Worm (Caenorhabditis elegans) whole organism, L1 larva: Measurements from ENCODE around the gene C06A6.7.

ENCODE experiments used
- C34B4.2 ChIP-seq: sonication (generic microtip); optimal IDR thresholded peaks from 2 replicates; lab custom pipeline; 2017; ENCODE audit warnings: mild to moderate bottlenecking, missing genetic modification characterization, missing compliant biosample characterization
- F16B12.6 ChIP-seq: fragments of 150-350 bp; optimal IDR thresholded peaks from 2 replicates; lab custom pipeline; 2014; ENCODE audit warnings: missing biosample characterization, missing genetic modification characterization
- alr-1 ChIP-seq: fragments of 200-800 bp; sonication (Bioruptor generic); optimal IDR thresholded peaks from 2 replicates; lab custom pipeline; 2018; ENCODE audit warnings: borderline replicate concordance, mild to moderate bottlenecking, missing genetic modification characterization, missing compliant biosample characterization
- ama-1 ChIP-seq: fragments of 150-350 bp; optimal IDR thresholded peaks from 2 replicates; lab custom pipeline; 2014
- ceh-8 ChIP-seq: fragments of 200-800 bp; sonication (Bioruptor generic); optimal IDR thresholded peaks from 2 replicates; lab custom pipeline; 2018; ENCODE audit warnings: mild to moderate bottlenecking, missing genetic modification characterization, moderate library complexity, missing compliant biosample characterization
- ceh-88 ChIP-seq: fragments of 200-800 bp; sonication (Bioruptor generic); IDR thresholded peaks from 2 replicates; pipeline ENCODE4 v1.3.6; 2022; ENCODE audit warnings: missing genetic modification characterization, missing compliant biosample characterization
- dsc-1 ChIP-seq: sonication (generic microtip); optimal IDR thresholded peaks from 2 replicates; lab custom pipeline; 2016; ENCODE audit warnings: mild to moderate bottlenecking, missing genetic modification characterization, missing compliant biosample characterization
- efl-1 ChIP-seq, 4 experiments: fragments of 150-350 bp; optimal IDR thresholded peaks in 3 of 4; peaks in 1 of 4; 1 replicate in 1 of 4; 2 replicates in 3 of 4; lab custom pipeline; 2014; ENCODE audit warnings: missing biosample characterization in 2 of 4, missing genetic modification characterization in 2 of 4, missing genetic modification reagents in 2 of 4
- egl-27 ChIP-seq, 2 experiments: fragments of 150-350 bp in 1 of 2; sonication (generic microtip); optimal IDR thresholded peaks; 3 replicates each; lab custom pipeline; 2017 to 2018; ENCODE audit warnings: missing biosample characterization in 2 of 2, missing genetic modification characterization in 2 of 2, missing genetic modification reagents in 2 of 2
- elt-2 ChIP-seq: sonication (generic microtip); optimal IDR thresholded peaks from 2 replicates; lab custom pipeline; 2016; ENCODE audit warnings: missing genetic modification characterization, mild to moderate bottlenecking, inconsistent platforms, missing compliant biosample characterization, missing genetic modification reagents
- elt-3 ChIP-seq, 6 experiments: fragments of 150-350 bp in 1 of 6; sonication (generic microtip); optimal IDR thresholded peaks; 2 replicates each; lab custom pipeline; 2017 to 2018; ENCODE audit warnings: missing biosample characterization in 6 of 6, missing genetic modification characterization in 6 of 6, inconsistent platforms in 1 of 6
- ets-5 ChIP-seq: fragments of 200-800 bp; sonication (Bioruptor generic); IDR thresholded peaks from 2 replicates; pipeline ENCODE4 v1.3.6; 2022; ENCODE audit warnings: missing genetic modification characterization, missing compliant biosample characterization
- fkh-8 ChIP-seq: sonication (generic microtip); optimal IDR thresholded peaks from 2 replicates; lab custom pipeline; 2016; ENCODE audit warnings: mild to moderate bottlenecking, missing genetic modification characterization, missing compliant biosample characterization
- fos-1 ChIP-seq: fragments of 150-350 bp; optimal IDR thresholded peaks from 2 replicates; lab custom pipeline; 2014; ENCODE audit warnings: missing biosample characterization, missing genetic modification characterization
- hlh-17 ChIP-seq: fragments of 200-800 bp; sonication (Bioruptor generic); optimal IDR thresholded peaks from 2 replicates; lab custom pipeline; 2018; ENCODE audit warnings: missing genetic modification characterization, mild to moderate bottlenecking, missing compliant biosample characterization, moderate library complexity, borderline replicate concordance
- hlh-4 ChIP-seq: sonication (generic microtip); optimal IDR thresholded peaks from 2 replicates; lab custom pipeline; 2016; ENCODE audit warnings: mild to moderate bottlenecking, missing genetic modification characterization, missing compliant biosample characterization
- hpl-2 ChIP-seq: fragments of 150-350 bp; optimal IDR thresholded peaks from 2 replicates; lab custom pipeline; 2014; ENCODE audit warnings: missing biosample characterization, missing genetic modification reagents, missing genetic modification characterization
- isw-1 ChIP-seq: fragments of 200-800 bp; sonication (Bioruptor generic); IDR thresholded peaks from 2 replicates; pipeline ENCODE4 v1.3.6; 2022; ENCODE audit warnings: missing genetic modification characterization, missing compliant biosample characterization
- lin-13 ChIP-seq: fragments of 150-350 bp; optimal IDR thresholded peaks from 2 replicates; lab custom pipeline; 2014; ENCODE audit warnings: missing biosample characterization, missing genetic modification reagents, missing genetic modification characterization
- lin-14 ChIP-seq: fragments of 200-800 bp; sonication (Bioruptor generic); optimal IDR thresholded peaks from 2 replicates; lab custom pipeline; 2018; ENCODE audit warnings: mild to moderate bottlenecking, missing genetic modification characterization, moderate library complexity, missing compliant biosample characterization
- lin-15B ChIP-seq: fragments of 150-350 bp; sonication (generic microtip); optimal IDR thresholded peaks from 3 replicates; lab custom pipeline; 2014; ENCODE audit warnings: missing biosample characterization, missing genetic modification characterization
- lin-35 ChIP-seq, 2 experiments: fragments of 150-350 bp; optimal IDR thresholded peaks; 2 replicates each; lab custom pipeline; 2014; ENCODE audit warnings: missing biosample characterization in 2 of 2, missing genetic modification characterization in 2 of 2, missing genetic modification reagents in 2 of 2
- lir-3 ChIP-seq: sonication (generic microtip); optimal IDR thresholded peaks from 2 replicates; lab custom pipeline; 2016; ENCODE audit warnings: mild to moderate bottlenecking, missing genetic modification characterization, moderate library complexity, missing compliant biosample characterization; ENCODE audit not compliant: poor library complexity
- lsy-2 ChIP-seq, 2 experiments: fragments of 150-350 bp; optimal IDR thresholded peaks; 2 replicates each; lab custom pipeline; 2014; ENCODE audit warnings: missing biosample characterization in 2 of 2, missing genetic modification characterization in 2 of 2
- mab-9 ChIP-seq: fragments of 200-800 bp; sonication (Bioruptor generic); IDR thresholded peaks from 2 replicates; pipeline ENCODE4 v1.3.6; 2022; ENCODE audit warnings: missing genetic modification reagents, missing genetic modification characterization, missing compliant biosample characterization
- mef-2 ChIP-seq: fragments of 150-350 bp; optimal IDR thresholded peaks from 2 replicates; lab custom pipeline; 2014; ENCODE audit warnings: missing biosample characterization, missing genetic modification characterization
- mep-1 ChIP-seq: fragments of 150-350 bp; optimal IDR thresholded peaks from 2 replicates; lab custom pipeline; 2014; ENCODE audit warnings: missing biosample characterization, missing genetic modification characterization
- nhr-20 ChIP-seq: sonication (generic microtip); optimal IDR thresholded peaks from 2 replicates; lab custom pipeline; 2016; ENCODE audit warnings: mild to moderate bottlenecking, missing genetic modification characterization, missing compliant biosample characterization
- nhr-237 ChIP-seq: fragments of 150-350 bp; optimal IDR thresholded peaks from 2 replicates; lab custom pipeline; 2014; ENCODE audit warnings: missing biosample characterization, missing genetic modification characterization
- nhr-28 ChIP-seq: fragments of 150-350 bp; optimal IDR thresholded peaks from 2 replicates; lab custom pipeline; 2014; ENCODE audit warnings: missing biosample characterization, missing genetic modification characterization
- nhr-71 ChIP-seq: sonication (generic microtip); optimal IDR thresholded peaks from 2 replicates; lab custom pipeline; 2016; ENCODE audit warnings: mild to moderate bottlenecking, missing genetic modification characterization, moderate library complexity, missing compliant biosample characterization
- nhr-76 ChIP-seq: sonication (generic microtip); optimal IDR thresholded peaks from 2 replicates; lab custom pipeline; 2017; ENCODE audit warnings: missing biosample characterization, missing genetic modification characterization
- nhr-85 ChIP-seq: sonication (generic microtip); peaks from one replicate; lab custom pipeline; 2016; ENCODE audit warnings: missing genetic modification characterization, inconsistent platforms, missing compliant biosample characterization
- pag-3 ChIP-seq: sonication (generic microtip); optimal IDR thresholded peaks from 2 replicates; lab custom pipeline; 2017; ENCODE audit warnings: missing genetic modification characterization, mild to moderate bottlenecking, missing compliant biosample characterization, antibody characterized with exemption, borderline replicate concordance; ENCODE audit not compliant: insufficient read depth
- pqm-1 ChIP-seq: sonication (generic microtip); optimal IDR thresholded peaks from 3 replicates; lab custom pipeline; 2017; ENCODE audit warnings: missing biosample characterization, missing genetic modification characterization
- rnt-1 ChIP-seq: sonication (generic microtip); optimal IDR thresholded peaks from 2 replicates; lab custom pipeline; 2016; ENCODE audit warnings: mild to moderate bottlenecking, missing genetic modification characterization, moderate library complexity, missing compliant biosample characterization
- snu-23 ChIP-seq: sonication (generic microtip); optimal IDR thresholded peaks from 2 replicates; lab custom pipeline; 2016; ENCODE audit warnings: missing genetic modification characterization, missing compliant biosample characterization
- sptf-1 ChIP-seq: fragments of 150-350 bp; optimal IDR thresholded peaks from 2 replicates; lab custom pipeline; 2014; ENCODE audit warnings: missing biosample characterization, missing genetic modification characterization
- sup-37 ChIP-seq: fragments of 200-800 bp; sonication (Bioruptor generic); optimal IDR thresholded peaks from 2 replicates; lab custom pipeline; 2018; ENCODE audit warnings: mild to moderate bottlenecking, missing genetic modification characterization, missing compliant biosample characterization
- tbx-2 ChIP-seq: sonication (generic microtip); optimal IDR thresholded peaks from 2 replicates; lab custom pipeline; 2016; ENCODE audit warnings: missing genetic modification characterization, missing compliant biosample characterization
- tlp-1 ChIP-seq: fragments of 150-350 bp; optimal IDR thresholded peaks from 2 replicates; lab custom pipeline; 2014; ENCODE audit warnings: missing biosample characterization, missing genetic modification characterization
- unc-130 ChIP-seq: fragments of 150-350 bp; optimal IDR thresholded peaks from 2 replicates; lab custom pipeline; 2017; ENCODE audit warnings: missing biosample characterization, missing genetic modification characterization, inconsistent platforms
- unc-30 ChIP-seq: sonication (generic microtip); optimal IDR thresholded peaks from 2 replicates; lab custom pipeline; 2017; ENCODE audit warnings: missing biosample characterization, missing genetic modification characterization
- unc-62 ChIP-seq: fragments of 150-350 bp; optimal IDR thresholded peaks from 2 replicates; lab custom pipeline; 2014; ENCODE audit warnings: missing biosample characterization, missing genetic modification reagents, missing genetic modification characterization
- unc-98 ChIP-seq: fragments of 200-800 bp; sonication (Bioruptor generic); IDR thresholded peaks from 2 replicates; pipeline ENCODE4 v1.3.6; 2022; ENCODE audit warnings: missing genetic modification characterization, missing compliant biosample characterization
- vab-15 ChIP-seq: sonication (generic microtip); optimal IDR thresholded peaks from 2 replicates; lab custom pipeline; 2017; ENCODE audit warnings: missing genotype, mild to moderate bottlenecking, missing genetic modification characterization, missing compliant biosample characterization
- zag-1 ChIP-seq: fragments of 150-350 bp; optimal IDR thresholded peaks from 2 replicates; lab custom pipeline; 2014; ENCODE audit warnings: missing biosample characterization, missing genetic modification characterization
- ztf-11 ChIP-seq, 2 experiments: sonication (generic microtip); optimal IDR thresholded peaks; 2 replicates each; lab custom pipeline; 2016 to 2017; ENCODE audit warnings: missing genetic modification characterization in 2 of 2, missing biosample characterization in 1 of 2, missing compliant biosample characterization in 1 of 2

The C06A6.7 gene

DNA sequence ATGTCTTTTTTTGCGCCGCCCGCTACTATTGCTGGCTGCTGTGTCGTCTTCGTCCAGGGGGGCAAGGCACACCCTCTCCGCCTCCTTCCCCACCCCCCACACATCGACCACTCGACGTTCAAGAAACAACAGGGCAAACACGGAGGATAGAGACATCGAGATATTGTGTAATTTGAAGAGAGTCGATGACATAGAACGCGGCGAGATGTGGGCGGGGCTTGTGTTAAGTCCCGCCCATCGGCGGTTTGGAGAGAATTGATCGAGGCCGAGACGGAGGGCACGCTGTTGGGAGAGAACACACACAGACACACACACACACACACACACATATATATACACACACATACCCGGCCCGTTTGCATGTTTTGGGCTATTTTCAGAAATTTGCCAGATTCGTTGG lies 7.3 kb upstream of the C06A6.7 start (continued):
- TF ChIP-seq ztf-11 (tag; optimal IDR thresholded peaks at IDR 0.05; lab: Kevin White, UChicago) (peak in 1 of 2 experiments; percentile 70), nhr-85 (tag; lab: Kevin White, UChicago) (peak; percentile 89), nhr-20 (tag; lab: Kevin White, UChicago) (peak; percentile 78), unc-62 (GFP tag; lab: Kevin White, UChicago) (no peak), isw-1 (GFP tag; lab: Robert Waterston, UW) (peak; percentile 43), lsy-2 (tag; optimal IDR thresholded peaks at IDR 0.05; lab: Kevin White, UChicago) (peak; percentile 62 to 66), zag-1 (tag; lab: Kevin White, UChicago) (no peak), fkh-8 (peak; percentile 85), nhr-76 (tag; lab: Kevin White, UChicago) (no peak), lin-13 (GFP tag; lab: Kevin White, UChicago) (peak; percentile 32), unc-98 (no peak), alr-1 (tag; lab: Kevin White, UChicago) (no peak), lin-15B (tag; lab: Kevin White, UChicago) (peak; percentile 15), ama-1 (lab: Kevin White, UChicago) (no peak), sptf-1 (tag; lab: Kevin White, UChicago) (no peak), C34B4.2 (tag; lab: Kevin White, UChicago) (no peak), lin-35 (GFP tag; optimal IDR thresholded peaks at IDR 0.05; lab: Kevin White, UChicago) (peak; percentile 69 to 74), pqm-1 (no peak), elt-3 (tag; optimal IDR thresholded peaks at IDR 0.05; lab: Kevin White, UChicago) (peak in 3 of 6 experiments; percentile 22 to 31 (median 31)), rnt-1 (tag; lab: Kevin White, UChicago) (peak; percentile 67), tbx-2 (tag; lab: Kevin White, UChicago) (peak; percentile 76), ceh-88 (GFP tag; lab: Robert Waterston, UW) (no peak), unc-30 (no peak), vab-15 (tag; lab: Kevin White, UChicago) (no peak), nhr-71 (tag; lab: Kevin White, UChicago) (peak; percentile 85), mef-2 (tag; lab: Kevin White, UChicago) (peak; percentile 26), mab-9 (GFP tag; lab: Robert Waterston, UW) (peak; percentile 56), ets-5 (GFP tag; lab: Robert Waterston, UW) (no peak), efl-1 (optimal IDR thresholded peaks at IDR 0.05; lab: Kevin White, UChicago) (peak; percentile 62 to 67), efl-1 (GFP tag; optimal IDR thresholded peaks at IDR 0.05 in 1 of 2; lab: Kevin White, UChicago) (peak; percentile 38 to 93), nhr-28 (no peak), hlh-17 (no peak), hlh-4 (tag; lab: Kevin White, UChicago) (no peak), F16B12.6 (tag; lab: Kevin White, UChicago) (peak; percentile 39), nhr-237 (no peak), fos-1 (tag; lab: Kevin White, UChicago) (peak; percentile 41), pag-3 (tag; lab: Kevin White, UChicago) (no peak), sup-37 (no peak), mep-1 (tag; lab: Kevin White, UChicago) (peak; percentile 65)

ce11 chrIV:7844333-7844973 lies 6.1 kb upstream of the C06A6.7 start:
- TF ChIP-seq zag-1 (tag; lab: Kevin White, UChicago) = no peak
- TF ChIP-seq tlp-1 (tag; lab: Kevin White, UChicago) = no peak
- TF ChIP-seq nhr-237 = no peak
- TF ChIP-seq lin-35 (GFP tag; optimal IDR thresholded peaks at IDR 0.05; lab: Kevin White, UChicago) = peak in 1 of 2 experiments; percentile 42
- no peak for TF ChIP-seq lir-3 (tag; lab: Kevin White, UChicago)
- no peak for TF ChIP-seq hpl-2 (GFP tag; lab: Kevin White, UChicago)
- no peak for TF ChIP-seq mab-9 (GFP tag; lab: Robert Waterston, UW)
- TF ChIP-seq egl-27 (tag; optimal IDR thresholded peaks at IDR 0.05; lab: Kevin White, UChicago) = no peak
- TF ChIP-seq nhr-85 (tag; lab: Kevin White, UChicago) = peak; percentile 55
- TF ChIP-seq sup-37 = no peak
- TF ChIP-seq snu-23 (GFP tag; lab: Kevin White, UChicago) = peak; percentile 20
- peak; percentile 27 for TF ChIP-seq nhr-71 (tag; lab: Kevin White, UChicago)
- peak; percentile 15 for TF ChIP-seq nhr-20 (tag; lab: Kevin White, UChicago)
- peak; percentile 86 for TF ChIP-seq elt-2 (tag; lab: Kevin White, UChicago)
- no peak for TF ChIP-seq unc-130
- peak; percentile 36 for TF ChIP-seq lin-14
- TF ChIP-seq ceh-8 (GFP tag; lab: Kevin White, UChicago) = no peak
- no peak for TF ChIP-seq lin-15B (tag; lab: Kevin White, UChicago)
- TF ChIP-seq dsc-1 (tag; lab: Kevin White, UChicago) = no peak
- TF ChIP-seq efl-1 (optimal IDR thresholded peaks at IDR 0.05; lab: Kevin White, UChicago) = no peak
- peak in 1 of 2 experiments; percentile 1 for TF ChIP-seq efl-1 (GFP tag; optimal IDR thresholded peaks at IDR 0.05 in 1 of 2; lab: Kevin White, UChicago)
- TF ChIP-seq ets-5 (GFP tag; lab: Robert Waterston, UW) = no peak
- TF ChIP-seq pag-3 (tag; lab: Kevin White, UChicago) = no peak
- no peak for TF ChIP-seq ceh-88 (GFP tag; lab: Robert Waterston, UW)
